ENCODE assay signal across 1 fruit fly cellular context in genomic region chrX:14952097-14952844, dm6.
TF ChIP-seq lines count a peak whose summit lies in the region.

No protein-coding gene starts in this region.

TF ChIP-seq in whole organism, embryonic, 481 proteins besides CTCF, POLR2A, EP300 and RAD21 (continued from another document and continues in another):
- no peak for TF ChIP-seq BEAF-32 (GFP tag; optimal IDR thresholded peaks at IDR 0.05; lab: Kevin White, UChicago)
- no peak for TF ChIP-seq CrebB (tag; optimal IDR thresholded peaks at IDR 0.05; lab: Kevin White, UChicago)
- no peak for TF ChIP-seq amos (GFP tag; IDR thresholded peaks at IDR 0.05; lab: Robert Waterston, UW; ENCODE audit: partially characterized antibody)
- peak; percentile 54; the same call in 2 of the 3 replicates for TF ChIP-seq Optix (GFP tag; IDR thresholded peaks at IDR 0.05; lab: Robert Waterston, UW)
- peak; percentile 58 for TF ChIP-seq Sox100B (GFP tag; optimal IDR thresholded peaks at IDR 0.05; lab: Kevin White, UChicago)
- no peak for TF ChIP-seq CG17802 (tag; optimal IDR thresholded peaks at IDR 0.05; lab: Kevin White, UChicago)
- peak; percentile 15 for TF ChIP-seq NfI (GFP tag; optimal IDR thresholded peaks at IDR 0.05; lab: Kevin White, UChicago)
- TF ChIP-seq CG7928 (GFP tag; optimal IDR thresholded peaks at IDR 0.05; lab: Kevin White, UChicago), result no peak
- no peak for TF ChIP-seq CG31365 (tag; optimal IDR thresholded peaks at IDR 0.05; lab: Kevin White, UChicago)
- peak; percentile 30 for TF ChIP-seq CG8359 (GFP tag; optimal IDR thresholded peaks at IDR 0.05; lab: Kevin White, UChicago; ENCODE audit: borderline replicate concordance)
- TF ChIP-seq rib (GFP tag; IDR thresholded peaks at IDR 0.05; lab: Robert Waterston, UW), result no peak
- TF ChIP-seq yki (optimal IDR thresholded peaks at IDR 0.05; lab: Kevin White, UChicago), result no peak
- TF ChIP-seq hkb (optimal IDR thresholded peaks at IDR 0.05; lab: Kevin White, UChicago), result no peak
- TF ChIP-seq hkb (GFP tag; IDR thresholded peaks at IDR 0.05; lab: Robert Waterston, UW), result peak; percentile 29; the same call in 1 of the 2 replicates
- no peak for TF ChIP-seq CG2889 (GFP tag; IDR thresholded peaks at IDR 0.05; lab: Robert Waterston, UW)
- no peak for TF ChIP-seq Opbp (GFP tag; IDR thresholded peaks at IDR 0.05; lab: Robert Waterston, UW; ENCODE audit: partially characterized antibody)
- no peak for TF ChIP-seq h (optimal IDR thresholded peaks at IDR 0.05; lab: Kevin White, UChicago)
- no peak for TF ChIP-seq fu2 (GFP tag; optimal IDR thresholded peaks at IDR 0.05; lab: Kevin White, UChicago)
- TF ChIP-seq Pdp1 (GFP tag; optimal IDR thresholded peaks at IDR 0.05; lab: Kevin White, UChicago), result peak in 1 of 2 experiments; percentile 69
- TF ChIP-seq CG2116 (GFP tag; optimal IDR thresholded peaks at IDR 0.05; lab: Kevin White, UChicago), result no peak
- no peak for TF ChIP-seq Bgb (GFP tag; IDR thresholded peaks at IDR 0.05; lab: Robert Waterston, UW; ENCODE audit: partially characterized antibody)
- no peak; the same call in 2 of the 3 replicates for TF ChIP-seq tgo (GFP tag; IDR thresholded peaks at IDR 0.05; lab: Robert Waterston, UW)
- peak; percentile 37 for TF ChIP-seq CG6689 (GFP tag; IDR thresholded peaks at IDR 0.05; lab: Robert Waterston, UW)
- TF ChIP-seq gcm (GFP tag; optimal IDR thresholded peaks at IDR 0.05; lab: Kevin White, UChicago), result peak; percentile 11
- TF ChIP-seq crol (GFP tag; IDR thresholded peaks at IDR 0.05; lab: Robert Waterston, UW), result peak; percentile 30; the same call in 1 of the 2 replicates
- peak; percentile 63 for TF ChIP-seq CG18262 (tag; optimal IDR thresholded peaks at IDR 0.05; lab: Kevin White, UChicago)
- TF ChIP-seq ap (GFP tag; IDR thresholded peaks at IDR 0.05; lab: Robert Waterston, UW), result peak; percentile 24; the same call in 1 of the 2 replicates
- TF ChIP-seq CG6175 (GFP tag; IDR thresholded peaks at IDR 0.05; lab: Robert Waterston, UW), result no peak
- no peak for TF ChIP-seq ERR (GFP tag; optimal IDR thresholded peaks at IDR 0.05; lab: Kevin White, UChicago)
- peak; percentile 57; the same call in 1 of the 2 replicates for TF ChIP-seq CG32772 (GFP tag; IDR thresholded peaks at IDR 0.05; lab: Robert Waterston, UW)
- no peak for TF ChIP-seq CG18011 (GFP tag; optimal IDR thresholded peaks at IDR 0.05; lab: Kevin White, UChicago)
- no peak for TF ChIP-seq ac (GFP tag; optimal IDR thresholded peaks at IDR 0.05; lab: Kevin White, UChicago)
- TF ChIP-seq Side (GFP tag; optimal IDR thresholded peaks at IDR 0.05; lab: Kevin White, UChicago), result no peak
- TF ChIP-seq p53 (GFP tag; optimal IDR thresholded peaks at IDR 0.05; lab: Kevin White, UChicago), result no peak
- TF ChIP-seq schlank (tag; optimal IDR thresholded peaks at IDR 0.05; lab: Kevin White, UChicago), result no peak
- TF ChIP-seq CG14965 (GFP tag; optimal IDR thresholded peaks at IDR 0.05; lab: Kevin White, UChicago; ENCODE audit: borderline replicate concordance), result no peak
- no peak for TF ChIP-seq CG15696 (tag; optimal IDR thresholded peaks at IDR 0.05; lab: Kevin White, UChicago)
- peak; percentile 2 for TF ChIP-seq Mad (GFP tag; optimal IDR thresholded peaks at IDR 0.05; lab: Kevin White, UChicago)
- peak; percentile 10 for TF ChIP-seq CG9609 (GFP tag; optimal IDR thresholded peaks at IDR 0.05; lab: Kevin White, UChicago)
- TF ChIP-seq aop (GFP tag; IDR thresholded peaks at IDR 0.05; lab: Robert Waterston, UW), result no peak
- TF ChIP-seq CG18599 (GFP tag; optimal IDR thresholded peaks at IDR 0.05; lab: Kevin White, UChicago), result no peak
- TF ChIP-seq Max (GFP tag; optimal IDR thresholded peaks at IDR 0.05; lab: Kevin White, UChicago), result no peak
- peak; percentile 8 for TF ChIP-seq CG13123 (GFP tag; optimal IDR thresholded peaks at IDR 0.05; lab: Kevin White, UChicago)
- peak; percentile 39 for TF ChIP-seq CG12659 (GFP tag; optimal IDR thresholded peaks at IDR 0.05; lab: Kevin White, UChicago)
- TF ChIP-seq CG15479 (GFP tag; optimal IDR thresholded peaks at IDR 0.05; lab: Kevin White, UChicago), result peak; percentile 16
- TF ChIP-seq sens (GFP tag; lab: Kevin White, UChicago), result peak; percentile 90
- TF ChIP-seq CoRest (tag; optimal IDR thresholded peaks at IDR 0.05; lab: Kevin White, UChicago), result peak; percentile 49
- 0 out of 2 replicates have a peak, but pooled peaks have one; percentile 7 for TF ChIP-seq klu (GFP tag; IDR thresholded peaks at IDR 0.05; lab: Robert Waterston, UW)
- no peak for TF ChIP-seq wdn (GFP tag; IDR thresholded peaks at IDR 0.05; lab: Robert Waterston, UW)
- TF ChIP-seq fd3F (GFP tag; optimal IDR thresholded peaks at IDR 0.05; lab: Kevin White, UChicago), result no peak
- peak; percentile 90 for TF ChIP-seq kni (GFP tag; optimal IDR thresholded peaks at IDR 0.05; lab: Kevin White, UChicago)
- TF ChIP-seq CG12299 (tag; optimal IDR thresholded peaks at IDR 0.05; lab: Kevin White, UChicago), result no peak
- TF ChIP-seq unc-4 (GFP tag; IDR thresholded peaks at IDR 0.05; lab: Robert Waterston, UW; ENCODE audit: partially characterized antibody), result no peak
- TF ChIP-seq D (optimal IDR thresholded peaks at IDR 0.05; lab: Kevin White, UChicago), result no peak
- no peak for TF ChIP-seq D (GFP tag; optimal IDR thresholded peaks at IDR 0.05; lab: Kevin White, UChicago)
- peak; percentile 12; the same call in 1 of the 2 replicates for TF ChIP-seq onecut (GFP tag; IDR thresholded peaks at IDR 0.05; lab: Robert Waterston, UW)
- no peak for TF ChIP-seq Deaf1 (tag; optimal IDR thresholded peaks at IDR 0.05; lab: Kevin White, UChicago)
- TF ChIP-seq CG33557 (GFP tag; optimal IDR thresholded peaks at IDR 0.05; lab: Kevin White, UChicago), result no peak
- TF ChIP-seq dimm (GFP tag; IDR thresholded peaks at IDR 0.05; lab: Robert Waterston, UW), result no peak
- TF ChIP-seq nerfin-2 (GFP tag; IDR thresholded peaks at IDR 0.05; lab: Robert Waterston, UW; ENCODE audit: partially characterized antibody), result no peak
- TF ChIP-seq peb (GFP tag; IDR thresholded peaks at IDR 0.05; lab: Robert Waterston, UW), result no peak; the same call in 1 of the 2 replicates
- peak; percentile 32 for TF ChIP-seq trem (tag; optimal IDR thresholded peaks at IDR 0.05; lab: Kevin White, UChicago)
- peak; percentile 73 for TF ChIP-seq oc (tag; optimal IDR thresholded peaks at IDR 0.05; lab: Kevin White, UChicago)
- peak; percentile 12 for TF ChIP-seq Dp (GFP tag; optimal IDR thresholded peaks at IDR 0.05; lab: Kevin White, UChicago)
- TF ChIP-seq nau (GFP tag; optimal IDR thresholded peaks at IDR 0.05; lab: Kevin White, UChicago), result no peak
- TF ChIP-seq slou (GFP tag; optimal IDR thresholded peaks at IDR 0.05; lab: Kevin White, UChicago), result no peak
- peak; percentile 2 for TF ChIP-seq CG15011 (GFP tag; optimal IDR thresholded peaks at IDR 0.05; lab: Kevin White, UChicago)
- no peak for TF ChIP-seq CHES-1-like (GFP tag; optimal IDR thresholded peaks at IDR 0.05; lab: Kevin White, UChicago)
- peak; percentile 74 for TF ChIP-seq Sox102F (GFP tag; optimal IDR thresholded peaks at IDR 0.05; lab: Kevin White, UChicago)
- no peak for TF ChIP-seq CG33213 (GFP tag; optimal IDR thresholded peaks at IDR 0.05; lab: Kevin White, UChicago)
- TF ChIP-seq sqz (GFP tag; optimal IDR thresholded peaks at IDR 0.05; lab: Kevin White, UChicago), result peak; percentile 33
- peak; percentile 85; the same call in 1 of the 2 replicates for TF ChIP-seq vvl (GFP tag; IDR thresholded peaks at IDR 0.05; lab: Robert Waterston, UW)
- TF ChIP-seq Rfx (GFP tag; IDR thresholded peaks at IDR 0.05; lab: Robert Waterston, UW), result no peak; the same call in 1 of the 2 replicates
- no peak for TF ChIP-seq dati (GFP tag; IDR thresholded peaks at IDR 0.05; lab: Robert Waterston, UW)
- TF ChIP-seq CkIIα-i1 (GFP tag; IDR thresholded peaks at IDR 0.05; lab: Robert Waterston, UW), result no peak
- peak; percentile 10 for TF ChIP-seq CG6654 (GFP tag; optimal IDR thresholded peaks at IDR 0.05; lab: Kevin White, UChicago)
- no peak for TF ChIP-seq CG1792 (GFP tag; optimal IDR thresholded peaks at IDR 0.05; lab: Kevin White, UChicago)
- TF ChIP-seq CG9932 (GFP tag; IDR thresholded peaks at IDR 0.05; lab: Robert Waterston, UW), result no peak
- TF ChIP-seq CG17186 (GFP tag; optimal IDR thresholded peaks at IDR 0.05; lab: Kevin White, UChicago), result peak; percentile 21
- TF ChIP-seq CG11695 (GFP tag; IDR thresholded peaks at IDR 0.05; lab: Robert Waterston, UW), result no peak
- TF ChIP-seq CG12391 (tag; optimal IDR thresholded peaks at IDR 0.05; lab: Kevin White, UChicago), result peak; percentile 58
- peak; percentile 33 for TF ChIP-seq CG16863 (GFP tag; optimal IDR thresholded peaks at IDR 0.05; lab: Kevin White, UChicago)
- TF ChIP-seq Hr3 (GFP tag; optimal IDR thresholded peaks at IDR 0.05; lab: Kevin White, UChicago), result no peak
- TF ChIP-seq B-H2 (GFP tag; optimal IDR thresholded peaks at IDR 0.05; lab: Kevin White, UChicago), result no peak
- no peak for TF ChIP-seq CG4854 (GFP tag; optimal IDR thresholded peaks at IDR 0.05; lab: Kevin White, UChicago)
- peak; percentile 22 for TF ChIP-seq en (GFP tag; optimal IDR thresholded peaks at IDR 0.05; lab: Kevin White, UChicago)
- TF ChIP-seq CG2678 (tag; optimal IDR thresholded peaks at IDR 0.05; lab: Kevin White, UChicago), result peak; percentile 68
- TF ChIP-seq CG34224 (GFP tag; IDR thresholded peaks at IDR 0.05; lab: Robert Waterston, UW; ENCODE audit: partially characterized antibody), result no peak
- no peak for TF ChIP-seq danr (GFP tag; IDR thresholded peaks at IDR 0.05; lab: Robert Waterston, UW)
- peak; percentile 27 for TF ChIP-seq Six4 (GFP tag; optimal IDR thresholded peaks at IDR 0.05; lab: Kevin White, UChicago)
- TF ChIP-seq ci (GFP tag; IDR thresholded peaks at IDR 0.05; lab: Robert Waterston, UW), result peak; percentile 83
- TF ChIP-seq Lim3 (GFP tag; IDR thresholded peaks at IDR 0.05; lab: Robert Waterston, UW), result no peak
- TF ChIP-seq Mrtf (GFP tag; IDR thresholded peaks at IDR 0.05; lab: Robert Waterston, UW), result no peak
- TF ChIP-seq CG11696 (GFP tag; IDR thresholded peaks at IDR 0.05; lab: Robert Waterston, UW), result peak; percentile 85
- no peak for TF ChIP-seq tna (GFP tag; IDR thresholded peaks at IDR 0.05; lab: Robert Waterston, UW; ENCODE audit: partially characterized antibody)
- no peak for TF ChIP-seq CG3838 (GFP tag; optimal IDR thresholded peaks at IDR 0.05; lab: Kevin White, UChicago)
- no peak for TF ChIP-seq CG6765 (GFP tag; optimal IDR thresholded peaks at IDR 0.05; lab: Kevin White, UChicago)
- no peak for TF ChIP-seq CG7271 (tag; optimal IDR thresholded peaks at IDR 0.05; lab: Kevin White, UChicago)
- no peak for TF ChIP-seq CG8089 (GFP tag; optimal IDR thresholded peaks at IDR 0.05; lab: Kevin White, UChicago)
- TF ChIP-seq NFAT (GFP tag; IDR thresholded peaks at IDR 0.05; lab: Robert Waterston, UW), result no peak
- TF ChIP-seq Kr (GFP tag; optimal IDR thresholded peaks at IDR 0.05; lab: Kevin White, UChicago), result no peak
- peak; percentile 96 for TF ChIP-seq CG4707 (GFP tag; optimal IDR thresholded peaks at IDR 0.05; lab: Kevin White, UChicago)
- no peak for TF ChIP-seq knrl (GFP tag; IDR thresholded peaks at IDR 0.05; lab: Robert Waterston, UW; ENCODE audit: partially characterized antibody)
- TF ChIP-seq croc (GFP tag; conservative IDR thresholded peaks at IDR 0.05; lab: Robert Waterston, UW), result peak; percentile 43; the same call in 1 of the 3 replicates
- no peak for TF ChIP-seq CG10274 (GFP tag; optimal IDR thresholded peaks at IDR 0.05; lab: Kevin White, UChicago)
- TF ChIP-seq tin (GFP tag; optimal IDR thresholded peaks at IDR 0.05; lab: Kevin White, UChicago), result peak; percentile 36
- TF ChIP-seq Spps (tag; optimal IDR thresholded peaks at IDR 0.05; lab: Kevin White, UChicago), result peak; percentile 38
- TF ChIP-seq pnt (GFP tag; optimal IDR thresholded peaks at IDR 0.05; lab: Kevin White, UChicago), result peak; percentile 7
- 0 out of 2 replicates have a peak, but pooled peaks have one; percentile 12 for TF ChIP-seq dan (GFP tag; IDR thresholded peaks at IDR 0.05; lab: Robert Waterston, UW)
- TF ChIP-seq ftz-f1 (GFP tag; optimal IDR thresholded peaks at IDR 0.05; lab: Kevin White, UChicago), result no peak
- TF ChIP-seq CG10267 (tag; optimal IDR thresholded peaks at IDR 0.05; lab: Kevin White, UChicago), result peak; percentile 42
- TF ChIP-seq Hand (GFP tag; optimal IDR thresholded peaks at IDR 0.05; lab: Kevin White, UChicago), result no peak
- TF ChIP-seq Hr78 (GFP tag; optimal IDR thresholded peaks at IDR 0.05; lab: Kevin White, UChicago), result no peak
- TF ChIP-seq CG3407 (GFP tag; optimal IDR thresholded peaks at IDR 0.05; lab: Kevin White, UChicago), result peak; percentile 38
- 0 out of 2 replicates have a peak, but pooled peaks have one; percentile 7 for TF ChIP-seq Ada2b (GFP tag; IDR thresholded peaks at IDR 0.05; lab: Robert Waterston, UW)
- no peak for TF ChIP-seq sd (tag; optimal IDR thresholded peaks at IDR 0.05; lab: Kevin White, UChicago)
- no peak for TF ChIP-seq Scr (GFP tag; IDR thresholded peaks at IDR 0.05; lab: Robert Waterston, UW; ENCODE audit: partially characterized antibody)
- TF ChIP-seq HLHmδ (GFP tag; optimal IDR thresholded peaks at IDR 0.05; lab: Kevin White, UChicago), result no peak
- no peak for TF ChIP-seq CG11456 (GFP tag; IDR thresholded peaks at IDR 0.05; lab: Robert Waterston, UW)
- no peak for TF ChIP-seq vnd (GFP tag; IDR thresholded peaks at IDR 0.05; lab: Robert Waterston, UW; ENCODE audit: partially characterized antibody)
- no peak for TF ChIP-seq CG13624 (GFP tag; optimal IDR thresholded peaks at IDR 0.05; lab: Kevin White, UChicago)
- TF ChIP-seq zen2 (GFP tag; IDR thresholded peaks at IDR 0.05; lab: Robert Waterston, UW; ENCODE audit: partially characterized antibody), result no peak
- TF ChIP-seq nmo (GFP tag; optimal IDR thresholded peaks at IDR 0.05; lab: Kevin White, UChicago), result peak; percentile 56
- peak; percentile 54 for TF ChIP-seq fd96Cb (tag; optimal IDR thresholded peaks at IDR 0.05; lab: Kevin White, UChicago)
- TF ChIP-seq sim (GFP tag; IDR thresholded peaks at IDR 0.05; lab: Robert Waterston, UW), result peak; percentile 15; the same call in 1 of the 2 replicates
- peak in 1 of 2 experiments; percentile 70 for TF ChIP-seq Hr51 (GFP tag; optimal IDR thresholded peaks at IDR 0.05; lab: Kevin White, UChicago)
- no peak for TF ChIP-seq Bteb2 (GFP tag; optimal IDR thresholded peaks at IDR 0.05; lab: Kevin White, UChicago)
- TF ChIP-seq CG13287 (GFP tag; IDR thresholded peaks at IDR 0.05; lab: Robert Waterston, UW; ENCODE audit: partially characterized antibody), result no peak
- TF ChIP-seq Stat92E (GFP tag; optimal IDR thresholded peaks at IDR 0.05; lab: Kevin White, UChicago), result no peak
- TF ChIP-seq CG9727 (GFP tag; optimal IDR thresholded peaks at IDR 0.05; lab: Kevin White, UChicago), result peak; percentile 52
- no peak for TF ChIP-seq CG6854 (GFP tag; optimal IDR thresholded peaks at IDR 0.05; lab: Kevin White, UChicago)
- TF ChIP-seq gce (GFP tag; IDR thresholded peaks at IDR 0.05; lab: Robert Waterston, UW), result peak; percentile 34; the same call in 1 of the 3 replicates
